Fruit fly (Drosophila melanogaster) whole organism, embryonic: ENCODE measurements around the gene Aps.
A peak's percentile ranks its signal among the peaks of the same experiment; 100 is the strongest.

ENCODE experiments used
- Blimp-1 ChIP-seq: fragments of 200-800 bp; sonication (Bioruptor generic); optimal IDR thresholded peaks from 3 replicates; lab custom pipeline; 2018; ENCODE audit warnings: missing biosample characterization, missing genetic modification characterization, mild to moderate bottlenecking, moderate library complexity, missing genetic modification reagents
- CG10462 ChIP-seq: fragments of 200-800 bp; sonication (Bioruptor generic); optimal IDR thresholded peaks from 2 replicates; lab custom pipeline; 2016; ENCODE audit warnings: missing biosample characterization, missing genetic modification characterization
- CG11398 ChIP-seq: fragments of 200-800 bp; sonication (Bioruptor generic); optimal IDR thresholded peaks from 2 replicates; lab custom pipeline; 2016; ENCODE audit warnings: missing biosample characterization, missing genetic modification characterization
- CG12155 ChIP-seq: fragments of 200-800 bp; sonication (Bioruptor generic); optimal IDR thresholded peaks from 3 replicates; lab custom pipeline; 2016; ENCODE audit warnings: missing biosample characterization, missing genetic modification characterization
- CG12744 ChIP-seq: fragments of 200-800 bp; sonication (Bioruptor generic); optimal IDR thresholded peaks from 2 replicates; lab custom pipeline; 2016; ENCODE audit warnings: missing biosample characterization, missing genetic modification characterization
- CG13894 ChIP-seq: fragments of 200-800 bp; sonication (Bioruptor generic); optimal IDR thresholded peaks from 3 replicates; lab custom pipeline; 2018; ENCODE audit warnings: missing biosample characterization, mild to moderate bottlenecking, missing genetic modification characterization, moderate library complexity
- CG15269 ChIP-seq: fragments of 200-800 bp; sonication (Bioruptor generic); optimal IDR thresholded peaks from 2 replicates; lab custom pipeline; 2018; ENCODE audit warnings: missing biosample characterization, mild to moderate bottlenecking, missing genetic modification characterization, moderate library complexity
- CG15696 ChIP-seq: fragments of 200-800 bp; sonication (Bioruptor generic); optimal IDR thresholded peaks from 2 replicates; lab custom pipeline; 2019; ENCODE audit warnings: missing biosample characterization, mild to moderate bottlenecking, missing genetic modification characterization, moderate library complexity
- CG17612 ChIP-seq: fragments of 200-800 bp; sonication (Bioruptor generic); IDR thresholded peaks from 2 replicates; pipeline ENCODE4 v1.3.6; 2022; ENCODE audit warnings: missing biosample characterization, missing genetic modification characterization
- CG18262 ChIP-seq: fragments of 200-800 bp; optimal IDR thresholded peaks from 3 replicates; lab custom pipeline; 2019; ENCODE audit warnings: missing biosample characterization, mild to moderate bottlenecking, missing genetic modification characterization, moderate library complexity
- CG18476 ChIP-seq: fragments of 200-800 bp; sonication (Bioruptor generic); optimal IDR thresholded peaks from 2 replicates; lab custom pipeline; 2016; ENCODE audit warnings: missing biosample characterization, mild to moderate bottlenecking, missing genetic modification characterization
- CG2116 ChIP-seq: fragments of 200-800 bp; sonication (Bioruptor generic); optimal IDR thresholded peaks from 3 replicates; lab custom pipeline; 2018; ENCODE audit warnings: missing biosample characterization, mild to moderate bottlenecking, missing genetic modification characterization
- CG2202 ChIP-seq: fragments of 200-800 bp; sonication (Bioruptor generic); optimal IDR thresholded peaks from 2 replicates; lab custom pipeline; 2018; ENCODE audit warnings: missing biosample characterization, mild to moderate bottlenecking, missing genetic modification characterization
- CG31388 ChIP-seq: fragments of 200-800 bp; sonication (Bioruptor generic); optimal IDR thresholded peaks from 2 replicates; lab custom pipeline; 2016; ENCODE audit warnings: missing biosample characterization, missing genetic modification characterization
- CG32767 ChIP-seq: fragments of 200-800 bp; sonication (Bioruptor generic); IDR thresholded peaks from 2 replicates; pipeline ENCODE4 v1.3.6; 2022; ENCODE audit warnings: missing biosample characterization, missing genetic modification characterization
- CG3281 ChIP-seq: fragments of 200-800 bp; sonication (Bioruptor generic); optimal IDR thresholded peaks from 3 replicates; lab custom pipeline; 2017; ENCODE audit warnings: missing biosample characterization, mild to moderate bottlenecking, missing genetic modification characterization
- CG34224 ChIP-seq: fragments of 200-800 bp; sonication (Bioruptor generic); IDR thresholded peaks from 3 replicates; pipeline ENCODE4 v1.3.6; 2022; ENCODE audit warnings: missing biosample characterization, missing genetic modification characterization; ENCODE audit not compliant: partially characterized antibody
- CG3995 ChIP-seq: fragments of 200-800 bp; sonication (Bioruptor generic); optimal IDR thresholded peaks from 3 replicates; lab custom pipeline; 2016; ENCODE audit warnings: missing biosample characterization, missing genetic modification characterization
- D19A ChIP-seq: fragments of 200-800 bp; optimal IDR thresholded peaks from 3 replicates; lab custom pipeline; 2019; ENCODE audit warnings: missing biosample characterization, mild to moderate bottlenecking, missing genetic modification characterization, moderate library complexity
- ERR ChIP-seq: fragments of 200-800 bp; sonication (Bioruptor generic); optimal IDR thresholded peaks from 2 replicates; lab custom pipeline; 2016; ENCODE audit warnings: missing biosample characterization, missing genetic modification characterization
- Eip74EF ChIP-seq, 2 experiments: fragments of 200-800 bp in 1 of 2; fragments of >200 bp in 1 of 2; sonication (Bioruptor generic) in 1 of 2; optimal IDR thresholded peaks; 2 replicates each; lab custom pipeline; 2017 to 2019; ENCODE audit warnings: missing biosample characterization in 2 of 2, missing genetic modification characterization in 2 of 2, mild to moderate bottlenecking in 1 of 2, moderate library complexity in 1 of 2
- Gsc ChIP-seq: fragments of 200-800 bp; sonication (Bioruptor generic); IDR thresholded peaks from 2 replicates; pipeline ENCODE4 v1.3.6; 2022; ENCODE audit warnings: missing biosample characterization, missing genetic modification characterization
- H2.0 ChIP-seq: fragments of 200-800 bp; sonication (Bioruptor generic); IDR thresholded peaks from 2 replicates; pipeline ENCODE4 v1.3.6; 2022; ENCODE audit warnings: missing biosample characterization, missing genetic modification characterization
- HLH3B ChIP-seq: fragments of 200-800 bp; sonication (Bioruptor generic); IDR thresholded peaks from 2 replicates; pipeline ENCODE4 v1.3.6; 2022; ENCODE audit warnings: missing biosample characterization, missing genetic modification characterization
- Max ChIP-seq: fragments of 200-800 bp; sonication (Bioruptor generic); optimal IDR thresholded peaks from 2 replicates; lab custom pipeline; 2016; ENCODE audit warnings: missing biosample characterization, mild to moderate bottlenecking, missing genetic modification characterization
- NK7.1 ChIP-seq: fragments of 200-800 bp; sonication (Bioruptor generic); optimal IDR thresholded peaks from 3 replicates; lab custom pipeline; 2016; ENCODE audit warnings: missing biosample characterization, missing genetic modification characterization
- Nf-YC ChIP-seq: fragments of 200-800 bp; optimal IDR thresholded peaks from 3 replicates; lab custom pipeline; 2019; ENCODE audit warnings: missing biosample characterization, mild to moderate bottlenecking, missing genetic modification characterization, moderate library complexity
- PHDP ChIP-seq: fragments of 200-800 bp; sonication (Bioruptor generic); optimal IDR thresholded peaks from 3 replicates; lab custom pipeline; 2018; ENCODE audit warnings: missing biosample characterization, mild to moderate bottlenecking, missing genetic modification characterization, moderate library complexity
- Ptx1 ChIP-seq: fragments of 200-800 bp; sonication (Bioruptor generic); IDR thresholded peaks from 2 replicates; pipeline ENCODE4 v1.3.6; 2022; ENCODE audit warnings: missing biosample characterization, missing genetic modification characterization
- Ssrp ChIP-seq: fragments of 200-800 bp; sonication (Bioruptor generic); optimal IDR thresholded peaks from 2 replicates; lab custom pipeline; 2018; ENCODE audit warnings: missing biosample characterization, mild to moderate bottlenecking, missing genetic modification characterization, moderate library complexity
- ab ChIP-seq: fragments of 200-800 bp; sonication (Bioruptor generic); optimal IDR thresholded peaks from 2 replicates; lab custom pipeline; 2016; ENCODE audit warnings: missing biosample characterization, missing genetic modification characterization
- al ChIP-seq: fragments of 200-800 bp; sonication (Bioruptor generic); IDR thresholded peaks from 2 replicates; pipeline ENCODE4 v1.3.6; 2022; ENCODE audit warnings: missing biosample characterization, missing genetic modification characterization
- ato ChIP-seq: fragments of 200-800 bp; sonication (Bioruptor generic); IDR thresholded peaks from 2 replicates; pipeline ENCODE4 v1.3.6; 2022; ENCODE audit warnings: missing biosample characterization, missing genetic modification characterization; ENCODE audit not compliant: partially characterized antibody
- dysf ChIP-seq: fragments of 200-800 bp; sonication (Bioruptor generic); IDR thresholded peaks from 3 replicates; pipeline ENCODE4 v1.3.6; 2022; ENCODE audit warnings: missing biosample characterization, missing genetic modification characterization
- ems ChIP-seq: fragments of 200-800 bp; sonication (Bioruptor generic); optimal IDR thresholded peaks from 3 replicates; lab custom pipeline; 2016; ENCODE audit warnings: missing biosample characterization, missing genetic modification characterization
- en ChIP-seq: fragments of 200-800 bp; sonication (Bioruptor generic); optimal IDR thresholded peaks from 2 replicates; lab custom pipeline; 2016; ENCODE audit warnings: missing biosample characterization, missing genetic modification characterization
- fd96Cb ChIP-seq: fragments of 200-800 bp; sonication (Bioruptor generic); optimal IDR thresholded peaks from 2 replicates; lab custom pipeline; 2018; ENCODE audit warnings: missing biosample characterization, mild to moderate bottlenecking, missing genetic modification characterization, moderate library complexity
- gro ChIP-seq: fragments of 200-800 bp; sonication (Bioruptor generic); optimal IDR thresholded peaks from 2 replicates; lab custom pipeline; 2016; ENCODE audit warnings: missing biosample characterization, missing genetic modification characterization
- gsb ChIP-seq: fragments of 200-800 bp; sonication (Bioruptor generic); IDR thresholded peaks from 2 replicates; pipeline ENCODE4 v1.3.6; 2022; ENCODE audit warnings: missing biosample characterization, missing genetic modification characterization
- gsb-n ChIP-seq: fragments of 200-800 bp; sonication (Bioruptor generic); optimal IDR thresholded peaks from 3 replicates; lab custom pipeline; 2018; ENCODE audit warnings: missing biosample characterization, mild to moderate bottlenecking, missing genetic modification characterization
- hbn ChIP-seq: fragments of 200-800 bp; sonication (Bioruptor generic); IDR thresholded peaks from 2 replicates; pipeline ENCODE4 v1.3.6; 2022; ENCODE audit warnings: missing biosample characterization, missing genetic modification characterization; ENCODE audit not compliant: partially characterized antibody
- hkb ChIP-seq, 2 experiments: fragments of 200-800 bp in 1 of 2; fragments of >200 bp in 1 of 2; sonication (Bioruptor generic) in 1 of 2; IDR thresholded peaks in 1 of 2; optimal IDR thresholded peaks in 1 of 2; 2 replicates each; pipeline versions ENCODE4 v1.3.6 to Lab custom; 2017 to 2022; ENCODE audit warnings: missing biosample characterization in 1 of 2, missing genetic modification characterization in 1 of 2
- luna ChIP-seq: fragments of 200-800 bp; sonication (Bioruptor generic); optimal IDR thresholded peaks from 2 replicates; lab custom pipeline; 2016; ENCODE audit warnings: missing biosample characterization, missing genetic modification characterization
- org-1 ChIP-seq: fragments of 200-800 bp; sonication (Bioruptor generic); optimal IDR thresholded peaks from 2 replicates; lab custom pipeline; 2017; ENCODE audit warnings: missing biosample characterization, missing genetic modification characterization
- p53 ChIP-seq: fragments of 200-800 bp; sonication (Bioruptor generic); optimal IDR thresholded peaks from 2 replicates; lab custom pipeline; 2016; ENCODE audit warnings: missing biosample characterization, missing genetic modification characterization
- ranshi ChIP-seq: fragments of 200-800 bp; sonication (Bioruptor generic); IDR thresholded peaks from 2 replicates; pipeline ENCODE4 v1.3.6; 2022; ENCODE audit warnings: missing biosample characterization, missing genetic modification characterization
- sr ChIP-seq: fragments of 200-800 bp; sonication (Bioruptor generic); IDR thresholded peaks from 3 replicates; pipeline ENCODE4 v1.3.6; 2022; ENCODE audit warnings: missing biosample characterization, missing genetic modification characterization
- stc ChIP-seq: fragments of 200-800 bp; sonication (Bioruptor generic); IDR thresholded peaks from 2 replicates; pipeline ENCODE4 v1.3.6; 2022; ENCODE audit warnings: missing biosample characterization, missing genetic modification characterization
- tap ChIP-seq: fragments of 200-800 bp; optimal IDR thresholded peaks from 3 replicates; lab custom pipeline; 2019; ENCODE audit warnings: missing biosample characterization, mild to moderate bottlenecking, missing genetic modification characterization, moderate library complexity
- toy ChIP-seq: fragments of 200-800 bp; sonication (Bioruptor generic); IDR thresholded peaks from 2 replicates; pipeline ENCODE4 v1.3.6; 2022; ENCODE audit warnings: missing biosample characterization, missing genetic modification characterization
- trem ChIP-seq: fragments of 200-800 bp; optimal IDR thresholded peaks from 3 replicates; lab custom pipeline; 2019; ENCODE audit warnings: missing biosample characterization, mild to moderate bottlenecking, missing genetic modification characterization, moderate library complexity
- z ChIP-seq: fragments of 200-800 bp; sonication (Bioruptor generic); IDR thresholded peaks from 3 replicates; pipeline ENCODE4 v1.3.6; 2022; ENCODE audit warnings: missing biosample characterization, missing genetic modification characterization

Gene Aps

DNA sequence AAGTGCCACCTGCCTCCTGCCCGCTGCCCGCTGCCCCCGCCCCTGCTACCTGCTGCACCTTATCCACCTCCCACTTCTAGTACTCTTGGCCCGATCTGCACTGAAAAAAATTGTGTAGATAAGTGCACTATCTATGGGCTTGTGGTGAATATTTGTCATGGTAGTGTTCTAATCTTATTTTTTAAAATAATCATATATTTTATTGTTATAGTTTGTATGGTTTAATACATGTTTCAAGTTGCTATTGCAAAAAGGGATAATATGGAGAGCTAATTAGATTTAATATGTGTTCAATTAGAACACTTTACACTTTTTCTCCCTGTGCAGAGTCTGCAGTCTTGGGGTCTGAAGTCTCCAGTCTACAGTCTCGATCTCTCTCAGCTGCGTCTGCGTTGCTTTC is 32.5 kb upstream of the Aps start (continued):
- TF ChIP-seq CG2202 (tag; lab: Kevin White, UChicago) (no peak), CG32767 (GFP tag; lab: Robert Waterston, UW) (no peak), ems (no peak), tap (tag; lab: Kevin White, UChicago) (peak; percentile 36), PHDP (tag; lab: Kevin White, UChicago) (peak; percentile 38), CG3995 (GFP tag; lab: Kevin White, UChicago) (no peak), Ptx1 (GFP tag; lab: Robert Waterston, UW) (peak; percentile 69; the same call in 1 of the 2 replicates), CG15696 (tag; lab: Kevin White, UChicago) (no peak), CG18262 (tag; lab: Kevin White, UChicago) (peak; percentile 71), Nf-YC (no peak), p53 (no peak), CG18476 (no peak), en (GFP tag; lab: Kevin White, UChicago) (no peak), CG11398 (GFP tag; lab: Kevin White, UChicago) (no peak), H2.0 (GFP tag; lab: Robert Waterston, UW) (no peak), ranshi (GFP tag; lab: Robert Waterston, UW) (no peak), HLH3B (no peak), CG34224 (no peak), trem (tag; lab: Kevin White, UChicago) (peak; percentile 20), sr (GFP tag; lab: Robert Waterston, UW) (no peak), CG12155 (no peak), Eip74EF (GFP tag; optimal IDR thresholded peaks at IDR 0.05; lab: Kevin White, UChicago) (no peak), ab (GFP tag; lab: Kevin White, UChicago) (no peak), CG10462 (GFP tag; lab: Kevin White, UChicago) (no peak), gsb (GFP tag; lab: Robert Waterston, UW) (no peak), gro (GFP tag; lab: Kevin White, UChicago) (no peak), D19A (tag; lab: Kevin White, UChicago) (peak; percentile 47), CG31388 (GFP tag; lab: Kevin White, UChicago) (no peak), Max (GFP tag; lab: Kevin White, UChicago) (no peak), dysf (GFP tag; lab: Robert Waterston, UW) (peak; percentile 61; the same call in 1 of the 3 replicates), CG17612 (GFP tag; lab: Robert Waterston, UW) (no peak), fd96Cb (peak; percentile 60), ato (no peak), z (GFP tag; lab: Robert Waterston, UW) (no peak), al (GFP tag; lab: Robert Waterston, UW) (no peak), CG3281 (no peak), hbn (GFP tag; lab: Robert Waterston, UW) (no peak), CG13894 (tag; lab: Kevin White, UChicago) (no peak), toy (GFP tag; lab: Robert Waterston, UW) (no peak), stc (GFP tag; lab: Robert Waterston, UW) (no peak), CG15269 (peak; percentile 48), org-1 (GFP tag; lab: Kevin White, UChicago) (no peak), Gsc (no peak), hkb (optimal IDR thresholded peaks at IDR 0.05; lab: Kevin White, UChicago) (no peak), hkb (GFP tag; IDR thresholded peaks at IDR 0.05; lab: Robert Waterston, UW) (no peak), CG2116 (no peak), CG12744 (GFP tag; lab: Kevin White, UChicago) (no peak), ERR (GFP tag; lab: Kevin White, UChicago) (no peak), Ssrp (tag; lab: Kevin White, UChicago) (peak; percentile 42), gsb-n (tag; lab: Kevin White, UChicago) (peak; percentile 18), NK7.1 (GFP tag; lab: Kevin White, UChicago) (no peak), Blimp-1 (GFP tag; lab: Kevin White, UChicago) (peak; percentile 43), luna (GFP tag; lab: Kevin White, UChicago) (no peak)
